Fruit fly (Drosophila melanogaster): ENCODE data around the gene MED6.

MED6 gene

DNA sequence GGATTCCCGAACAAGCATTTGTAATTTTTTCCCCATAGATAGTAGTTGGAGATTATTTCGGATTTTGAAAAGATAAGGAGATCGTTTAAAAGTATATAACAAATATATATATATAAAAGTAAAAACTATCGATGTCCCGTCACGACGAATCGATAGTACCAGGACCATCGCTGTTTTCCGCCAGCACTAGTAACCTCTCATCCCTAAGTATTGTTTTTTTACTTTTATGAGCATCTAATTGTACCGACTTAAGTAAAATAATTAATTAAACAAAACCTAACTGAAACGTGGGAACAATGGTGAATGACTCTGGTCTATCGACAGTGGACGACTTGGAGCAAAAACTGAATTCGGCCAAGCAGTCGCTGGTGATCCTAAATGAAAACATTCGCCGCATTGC, 28.1 kb downstream of the MED6 start, which contains the start of gene Pnn (continued):
- TF ChIP-seq CG7928 (GFP tag; optimal IDR thresholded peaks at IDR 0.05) (no peak), D (optimal IDR thresholded peaks at IDR 0.05) (no peak), D (GFP tag; optimal IDR thresholded peaks at IDR 0.05) (peak; percentile 16), chinmo (GFP tag; IDR thresholded peaks at IDR 0.05; ENCODE audit: partially characterized antibody) (peak; percentile 61; the same call in 1 of the 4 replicates), unc-4 (GFP tag; IDR thresholded peaks at IDR 0.05; ENCODE audit: partially characterized antibody) (peak; percentile 90), Bgb (GFP tag; IDR thresholded peaks at IDR 0.05; ENCODE audit: partially characterized antibody) (peak; percentile 92), E2f2 (GFP tag; IDR thresholded peaks at IDR 0.05) (peak; percentile 29; the same call in 1 of the 2 replicates), CG2712 (tag; optimal IDR thresholded peaks at IDR 0.05) (peak; percentile 42), Hr78 (GFP tag; optimal IDR thresholded peaks at IDR 0.05) (no peak), HLH4C (GFP tag; IDR thresholded peaks at IDR 0.05; ENCODE audit: partially characterized antibody) (peak; percentile 84), CG33557 (GFP tag; optimal IDR thresholded peaks at IDR 0.05) (no peak), Opbp (GFP tag; IDR thresholded peaks at IDR 0.05; ENCODE audit: partially characterized antibody) (peak; percentile 94), lilli (GFP tag; optimal IDR thresholded peaks at IDR 0.05) (no peak), CG3281 (GFP tag; optimal IDR thresholded peaks at IDR 0.05) (no peak), knrl (GFP tag; IDR thresholded peaks at IDR 0.05; ENCODE audit: partially characterized antibody) (peak; percentile 92)

DNA sequence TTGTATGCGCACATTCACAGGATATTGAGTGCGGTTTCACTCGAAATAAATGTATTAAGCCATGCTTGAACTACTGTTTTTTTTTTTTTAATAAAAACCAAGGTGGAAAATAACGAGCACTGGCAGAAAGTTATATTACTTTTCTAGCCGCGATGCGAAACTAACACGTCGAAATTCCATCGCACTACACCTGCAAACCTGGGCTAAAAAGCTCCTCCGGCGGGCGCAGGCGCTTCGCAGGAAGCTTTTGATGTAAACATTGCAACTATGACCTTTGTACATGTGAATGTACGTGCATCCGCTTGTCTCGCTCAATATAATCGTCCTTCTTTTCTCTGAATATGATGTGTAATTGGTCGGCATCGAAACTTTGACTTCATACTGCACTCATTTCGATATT, 29.0 kb downstream of the MED6 start, which contains the start of gene side-VII:
Gene side-VII, minus strand, starts transcription at position 187 of the 400 bp plus-strand sequence.
- peak in 1 of 2 experiments; percentile 29 for TF ChIP-seq Hr78 (GFP tag; optimal IDR thresholded peaks at IDR 0.05)
- peak; percentile 82 for TF ChIP-seq ewg (GFP tag; optimal IDR thresholded peaks at IDR 0.05)
- no peak for TF ChIP-seq kah (GFP tag; optimal IDR thresholded peaks at IDR 0.05)
- TF ChIP-seq sna (GFP tag; IDR thresholded peaks at IDR 0.05; ENCODE audit: partially characterized antibody), result 0 out of 2 replicates have a peak, but pooled peaks have one; percentile 13
- 0 out of 3 replicates have a peak, but pooled peaks have one; percentile 4 for TF ChIP-seq mld (GFP tag; IDR thresholded peaks at IDR 0.05; ENCODE audit: partially characterized antibody)
- TF ChIP-seq nerfin-1 (tag; optimal IDR thresholded peaks at IDR 0.05), result peak; percentile 96
- no peak for TF ChIP-seq CG12299 (tag; optimal IDR thresholded peaks at IDR 0.05)
- 0 out of 4 replicates have a peak, but pooled peaks have one; percentile 45 for TF ChIP-seq chinmo (GFP tag; IDR thresholded peaks at IDR 0.05; ENCODE audit: partially characterized antibody)
- no peak for TF ChIP-seq Vsx1 (GFP tag; optimal IDR thresholded peaks at IDR 0.05)
- TF ChIP-seq HLH3B (GFP tag; IDR thresholded peaks at IDR 0.05), result 0 out of 2 replicates have a peak, but pooled peaks have one; percentile 28

DNA sequence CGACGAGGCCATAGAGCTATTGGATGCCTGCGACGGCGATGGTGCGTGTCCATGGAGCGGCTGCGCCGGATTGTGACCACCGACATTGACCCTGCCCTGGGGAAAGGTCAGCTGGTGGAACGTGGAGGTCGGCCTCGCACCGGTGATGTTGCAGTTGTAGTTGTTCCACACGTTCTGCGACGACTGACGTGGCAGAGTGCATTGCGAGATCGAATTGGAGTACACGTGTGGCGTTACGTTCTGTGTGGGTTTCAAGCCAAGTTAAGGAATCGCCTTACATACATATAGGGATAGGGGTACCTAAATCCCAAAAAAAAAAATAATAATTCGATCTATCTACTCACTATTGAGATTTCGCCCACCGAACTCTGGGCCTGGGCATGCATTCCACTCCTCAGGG, 33.6 kb downstream of the MED6 start:
- TF ChIP-seq HHEX (GFP tag; optimal IDR thresholded peaks at IDR 0.05) (no peak), cad (GFP tag; optimal IDR thresholded peaks at IDR 0.05) (no peak), repo (GFP tag; optimal IDR thresholded peaks at IDR 0.05) (no peak), ci (GFP tag; IDR thresholded peaks at IDR 0.05) (no peak), sens (GFP tag) (peak; percentile 26), Med (GFP tag) (peak; percentile 58), chif (GFP tag; optimal IDR thresholded peaks at IDR 0.05) (no peak), kay (GFP tag; optimal IDR thresholded peaks at IDR 0.05) (no peak)

DNA sequence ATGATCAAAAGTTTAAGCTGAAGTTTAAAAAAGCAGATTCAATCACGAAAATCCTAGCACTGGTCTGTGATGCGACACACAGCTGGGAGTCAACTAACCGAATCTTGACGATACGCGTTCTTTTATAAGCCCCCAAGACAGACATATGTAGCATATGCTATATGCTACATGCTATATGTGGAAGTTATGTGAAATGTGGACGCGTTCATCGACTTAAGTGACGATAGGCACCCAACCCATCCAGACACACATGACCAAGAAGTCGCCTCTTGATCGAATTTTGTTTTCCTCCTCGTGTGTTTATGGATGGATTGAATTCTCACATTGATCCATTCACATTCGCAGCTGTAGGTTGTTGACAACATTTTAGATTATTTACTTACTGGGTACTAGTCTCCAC, 35.6 kb downstream of the MED6 start, which contains the start of gene alphaTub85E:
Gene alphaTub85E, minus strand, starts transcription at position 101 of the 400 bp plus-strand sequence.
- 0 out of 3 replicates have a peak, but pooled peaks have one; percentile 45 for TF ChIP-seq CG2199 (GFP tag; IDR thresholded peaks at IDR 0.05)
- TF ChIP-seq twi (tag; optimal IDR thresholded peaks at IDR 0.05), result peak; percentile 20
- no peak for TF ChIP-seq CG34422 (GFP tag; IDR thresholded peaks at IDR 0.05)
- TF ChIP-seq Med (GFP tag), result peak; percentile 50
- no peak for TF ChIP-seq fru (optimal IDR thresholded peaks at IDR 0.05)
